Fruit fly (Drosophila melanogaster): ENCODE results near the gene Sfmbt.

Sfmbt gene

DNA sequence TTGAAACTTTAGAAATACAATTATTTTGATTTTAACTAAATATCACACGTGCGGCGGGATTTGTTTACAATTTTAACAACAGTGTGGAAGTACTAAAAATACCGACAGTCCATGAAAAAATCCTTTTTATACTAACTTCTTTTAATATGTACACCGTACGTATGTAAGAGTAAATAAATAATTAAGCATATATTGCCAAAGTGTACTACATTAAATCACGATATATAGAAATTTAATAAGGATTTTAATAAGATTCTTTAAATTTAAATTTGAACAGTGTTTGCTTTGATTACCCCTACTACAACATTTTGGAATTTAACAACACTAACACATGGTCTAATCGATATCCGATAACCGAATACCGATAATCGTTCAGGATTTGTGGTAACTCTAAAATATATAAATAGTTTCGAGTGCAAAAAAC lies 45.7 kb upstream of the Sfmbt start, which contains the start of the genes Ski6 and CG16812 (continued):
- TF ChIP-seq CG32772 (GFP tag; IDR thresholded peaks at IDR 0.05): peak; percentile 56
- no peak for TF ChIP-seq Sry-β (GFP tag; optimal IDR thresholded peaks at IDR 0.05)
- no peak for TF ChIP-seq sima (GFP tag; optimal IDR thresholded peaks at IDR 0.05)
- TF ChIP-seq Fer3 (tag; optimal IDR thresholded peaks at IDR 0.05): peak; percentile 82
- TF ChIP-seq ap (GFP tag; IDR thresholded peaks at IDR 0.05): no peak
- peak; percentile 84 for TF ChIP-seq nmo (GFP tag; optimal IDR thresholded peaks at IDR 0.05)
- no peak for TF ChIP-seq HmgD (GFP tag; optimal IDR thresholded peaks at IDR 0.05)
- TF ChIP-seq lilli (GFP tag; optimal IDR thresholded peaks at IDR 0.05): peak; percentile 77
- TF ChIP-seq chn (GFP tag; optimal IDR thresholded peaks at IDR 0.05): peak; percentile 35
- TF ChIP-seq CG12236 (GFP tag; optimal IDR thresholded peaks at IDR 0.05): no peak
- TF ChIP-seq Sox102F (GFP tag; optimal IDR thresholded peaks at IDR 0.05): peak; percentile 81
- peak; percentile 60 for TF ChIP-seq CG16815 (GFP tag; optimal IDR thresholded peaks at IDR 0.05)
- peak in 1 of 2 experiments; percentile 79 for TF ChIP-seq bsh (GFP tag; optimal IDR thresholded peaks at IDR 0.05)
- peak; percentile 58 for TF ChIP-seq gfzf (GFP tag; optimal IDR thresholded peaks at IDR 0.05)
- peak; percentile 21 for TF ChIP-seq psq (GFP tag; optimal IDR thresholded peaks at IDR 0.05)
- TF ChIP-seq CG4404 (GFP tag; IDR thresholded peaks at IDR 0.05): peak; percentile 40; the same call in 1 of the 2 replicates
- TF ChIP-seq Bteb2 (GFP tag; optimal IDR thresholded peaks at IDR 0.05): peak; percentile 52
- TF ChIP-seq Nf-YA (GFP tag; IDR thresholded peaks at IDR 0.05): 0 out of 2 replicates have a peak, but pooled peaks have one; percentile 4
- TF ChIP-seq ara (GFP tag; IDR thresholded peaks at IDR 0.05): no peak
- TF ChIP-seq Blimp-1 (GFP tag; optimal IDR thresholded peaks at IDR 0.05): no peak
- no peak for TF ChIP-seq CG6854 (GFP tag; optimal IDR thresholded peaks at IDR 0.05)
- TF ChIP-seq B-H2 (GFP tag; optimal IDR thresholded peaks at IDR 0.05): no peak
- peak; percentile 65 for TF ChIP-seq CG12299 (tag; optimal IDR thresholded peaks at IDR 0.05)
- peak; percentile 2 to 80 for TF ChIP-seq dpn (GFP tag; optimal IDR thresholded peaks at IDR 0.05)
- no peak for TF ChIP-seq CG17186 (GFP tag; optimal IDR thresholded peaks at IDR 0.05)
- no peak for TF ChIP-seq toy (GFP tag; IDR thresholded peaks at IDR 0.05)
- TF ChIP-seq CG14667 (GFP tag; IDR thresholded peaks at IDR 0.05): no peak; the same call in 1 of the 2 replicates
- no peak for TF ChIP-seq br (optimal IDR thresholded peaks at IDR 0.05)
- peak; percentile 50 for TF ChIP-seq Abd-B (GFP tag; optimal IDR thresholded peaks at IDR 0.05)
- TF ChIP-seq gro (GFP tag; optimal IDR thresholded peaks at IDR 0.05): no peak
- TF ChIP-seq CG12659 (GFP tag; optimal IDR thresholded peaks at IDR 0.05): peak; percentile 82
- TF ChIP-seq CG9876 (GFP tag; optimal IDR thresholded peaks at IDR 0.05): no peak
- TF ChIP-seq CG10366 (GFP tag; IDR thresholded peaks at IDR 0.05): peak; percentile 64
- no peak for TF ChIP-seq fd64A (GFP tag; optimal IDR thresholded peaks at IDR 0.05)
- peak; percentile 51 for TF ChIP-seq CG15514 (GFP tag; optimal IDR thresholded peaks at IDR 0.05)
- no peak for TF ChIP-seq CG8944 (GFP tag; optimal IDR thresholded peaks at IDR 0.05)
- peak; percentile 89 for TF ChIP-seq trem (tag; optimal IDR thresholded peaks at IDR 0.05)
- TF ChIP-seq pb (GFP tag; optimal IDR thresholded peaks at IDR 0.05): no peak
- TF ChIP-seq CG15696 (tag; optimal IDR thresholded peaks at IDR 0.05): peak; percentile 73
- TF ChIP-seq CG33557 (GFP tag; optimal IDR thresholded peaks at IDR 0.05): peak; percentile 41
- peak; percentile 26; the same call in 1 of the 3 replicates for TF ChIP-seq B-H1 (GFP tag; IDR thresholded peaks at IDR 0.05)
- TF ChIP-seq prd (optimal IDR thresholded peaks at IDR 0.05): no peak
- peak; percentile 76 for TF ChIP-seq prd (GFP tag; IDR thresholded peaks at IDR 0.05)
- no peak for TF ChIP-seq CG6683 (GFP tag; optimal IDR thresholded peaks at IDR 0.05)
- TF ChIP-seq tna (GFP tag; IDR thresholded peaks at IDR 0.05; ENCODE audit: partially characterized antibody): no peak
- no peak for TF ChIP-seq Dip2 (GFP tag; IDR thresholded peaks at IDR 0.05)
- no peak for TF ChIP-seq exex (tag; optimal IDR thresholded peaks at IDR 0.05)
- TF ChIP-seq CG12104 (GFP tag; optimal IDR thresholded peaks at IDR 0.05): peak; percentile 34
- no peak for TF ChIP-seq Hr78 (GFP tag; optimal IDR thresholded peaks at IDR 0.05)
- TF ChIP-seq en (GFP tag; optimal IDR thresholded peaks at IDR 0.05): peak; percentile 3
- TF ChIP-seq sug (tag; optimal IDR thresholded peaks at IDR 0.05): no peak
